Worm (Caenorhabditis elegans): ENCODE measurements around the gene osm-3.

ce11 chrIV:3817253-3817652 is 16.4 kb upstream of the osm-3 start:
- no peak for TF ChIP-seq K02D7.2 (tag; optimal IDR thresholded peaks at IDR 0.05)
- no peak for TF ChIP-seq lin-11 (tag; optimal IDR thresholded peaks at IDR 0.05)
- TF ChIP-seq ceh-14 (tag; optimal IDR thresholded peaks at IDR 0.05), result no peak
